Worm (Caenorhabditis elegans) whole organism, L2 larva: ENCODE results near the gene W10C4.1.

Source experiments
- R02D3.7 ChIP-seq: fragments of 150-350 bp; optimal IDR thresholded peaks from 2 replicates; lab custom pipeline; 2014; ENCODE audit warnings: missing biosample characterization, missing genetic modification characterization
- aly-2 ChIP-seq: fragments of 150-350 bp; optimal IDR thresholded peaks from 2 replicates; lab custom pipeline; 2014; ENCODE audit warnings: missing biosample characterization, missing genetic modification characterization
- ceh-82 ChIP-seq: fragments of 150-350 bp; optimal IDR thresholded peaks from 2 replicates; lab custom pipeline; 2014; ENCODE audit warnings: missing biosample characterization, missing genetic modification characterization
- elt-1 ChIP-seq: fragments of 150-350 bp; optimal IDR thresholded peaks from 2 replicates; lab custom pipeline; 2014; ENCODE audit warnings: missing biosample characterization, missing genetic modification characterization
- nhr-11 ChIP-seq: fragments of 150-350 bp; optimal IDR thresholded peaks from 2 replicates; lab custom pipeline; 2014; ENCODE audit warnings: missing biosample characterization, missing genetic modification characterization
- sma-9 ChIP-seq, 2 experiments: fragments of 150-350 bp in 1 of 2; sonication (generic microtip) in 1 of 2; optimal IDR thresholded peaks; 2 replicates each; lab custom pipeline; 2014 to 2016; ENCODE audit warnings: missing genetic modification characterization in 2 of 2, mild to moderate bottlenecking in 1 of 2, missing biosample characterization in 1 of 2, missing compliant biosample characterization in 1 of 2, missing genetic modification reagents in 1 of 2, moderate library complexity in 1 of 2
- snpc-4 ChIP-seq: fragments of 150-350 bp; optimal IDR thresholded peaks from 2 replicates; lab custom pipeline; 2014; ENCODE audit warnings: missing biosample characterization, missing genetic modification characterization
- zag-1 ChIP-seq: fragments of 150-350 bp; optimal IDR thresholded peaks from 2 replicates; lab custom pipeline; 2014; ENCODE audit warnings: missing biosample characterization, missing genetic modification characterization
- ztf-1 ChIP-seq: fragments of 200-800 bp; sonication (Bioruptor generic); conservative IDR thresholded peaks from 2 replicates; pipeline ENCODE4 v1.3.6; 2022; ENCODE audit warnings: missing genetic modification characterization, missing compliant biosample characterization

DNA sequence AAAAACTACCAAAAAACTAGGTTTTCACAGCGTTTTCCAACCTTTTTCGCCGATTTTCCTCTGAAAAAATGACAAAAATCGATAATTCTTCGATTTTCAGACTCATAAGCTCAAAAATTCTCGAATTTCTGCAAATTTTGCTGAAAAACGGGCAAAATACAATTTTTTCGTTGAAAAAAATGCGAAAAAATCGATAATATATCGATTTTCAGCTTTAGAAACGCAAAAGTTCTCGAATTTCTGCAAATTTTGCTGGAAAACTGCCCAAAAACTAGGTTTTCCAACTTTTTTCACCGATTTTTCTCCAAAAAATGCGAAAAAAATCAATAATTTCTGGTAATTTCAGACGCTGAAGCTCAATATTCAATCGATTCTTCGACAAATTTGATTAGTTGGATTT is 44.5 kb upstream of the W10C4.1 start:
- no peak for TF ChIP-seq snpc-4
- TF ChIP-seq ceh-82 (tag; lab: Kevin White, UChicago): no peak
- no peak for TF ChIP-seq R02D3.7 (tag; lab: Kevin White, UChicago)
- TF ChIP-seq elt-1 (tag; lab: Kevin White, UChicago): no peak
- no peak for TF ChIP-seq nhr-11 (tag; lab: Kevin White, UChicago)
- TF ChIP-seq sma-9 (GFP tag; optimal IDR thresholded peaks at IDR 0.05; lab: Kevin White, UChicago): no peak
- no peak for TF ChIP-seq sma-9 (tag; optimal IDR thresholded peaks at IDR 0.05; lab: Kevin White, UChicago)
- TF ChIP-seq zag-1 (tag; lab: Kevin White, UChicago): no peak
- TF ChIP-seq aly-2 (tag; lab: Kevin White, UChicago): no peak
- no peak for TF ChIP-seq ztf-1 (GFP tag; lab: Robert Waterston, UW)
